Fruit fly (Drosophila melanogaster): ENCODE measurements around the gene mdy.

mdy gene

DNA sequence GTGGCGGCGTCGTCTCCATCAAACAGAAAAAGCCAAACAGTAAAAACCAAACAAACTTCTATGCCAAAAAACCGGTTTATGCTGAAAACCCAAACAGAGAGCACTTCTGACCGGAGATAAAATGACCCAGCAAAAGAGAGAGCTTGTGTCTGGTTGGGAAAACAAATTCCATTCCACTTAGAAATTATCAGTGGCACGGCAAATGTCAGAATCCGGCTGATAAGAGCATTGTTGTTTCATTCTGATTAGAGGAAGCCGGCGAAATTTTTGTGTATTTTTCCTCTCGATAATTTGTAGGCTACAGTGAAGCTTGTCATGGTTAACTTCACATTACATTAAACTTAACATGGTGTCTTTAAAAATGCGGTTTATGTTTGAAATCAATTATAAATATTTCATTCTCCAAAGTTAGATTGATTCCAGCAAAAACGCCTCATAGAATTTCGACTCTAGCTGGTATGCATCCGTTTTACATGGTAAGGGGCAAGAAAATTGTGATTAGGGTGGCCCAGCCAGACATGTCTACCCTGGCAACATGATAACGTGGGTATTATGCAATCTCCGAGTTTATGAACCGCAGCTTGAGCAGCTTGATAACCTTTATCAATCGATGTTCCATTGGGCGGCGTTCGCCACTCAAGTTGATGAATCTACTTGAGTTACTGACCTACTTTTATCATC is 1.1 kb downstream of the mdy start (continued):
- TF ChIP-seq Hr83 (GFP tag; optimal IDR thresholded peaks at IDR 0.05; ENCODE audit: poor library complexity, severe bottlenecking) = no peak
- no peak for TF ChIP-seq CrebA (GFP tag; optimal IDR thresholded peaks at IDR 0.05; ENCODE audit: borderline replicate concordance)

DNA sequence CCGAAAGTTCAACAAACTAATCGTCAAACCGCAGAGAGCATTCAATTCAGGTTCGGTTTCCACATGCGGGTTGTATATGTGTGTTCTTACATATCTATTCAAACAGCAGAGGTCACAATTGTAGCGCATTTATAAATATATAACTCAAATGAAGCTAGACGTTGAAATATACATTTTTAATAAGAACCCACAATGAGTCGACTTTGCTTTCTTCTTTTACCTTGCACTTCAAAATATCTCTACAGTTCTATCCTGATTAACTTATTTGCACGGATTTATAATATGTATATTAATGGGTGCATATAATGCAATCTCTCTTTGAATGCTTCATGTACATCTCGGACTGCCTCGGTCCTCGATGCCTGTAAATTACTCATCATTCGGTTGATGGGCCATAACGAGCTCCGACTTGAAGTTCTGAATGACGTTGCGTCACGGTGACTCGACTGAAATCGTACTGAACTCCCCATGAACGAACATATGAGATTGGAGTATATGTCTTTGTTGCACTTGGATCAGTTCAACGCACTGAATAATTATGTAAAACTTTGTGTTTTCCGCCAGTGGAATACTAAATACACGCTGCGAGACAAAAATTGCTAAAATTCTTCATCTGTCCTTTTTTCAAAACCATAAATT is 2.0 kb downstream of the mdy start:
- TF ChIP-seq foxo (GFP tag; optimal IDR thresholded peaks at IDR 0.05) (peak in 1 of 2 experiments; percentile 53), fru (GFP tag; optimal IDR thresholded peaks at IDR 0.05) (peak; percentile 64), lola (GFP tag; optimal IDR thresholded peaks at IDR 0.05) (no peak), Jra (GFP tag; optimal IDR thresholded peaks at IDR 0.05) (peak; percentile 20), br (GFP tag; optimal IDR thresholded peaks at IDR 0.05) (peak; percentile 68), ey (GFP tag; optimal IDR thresholded peaks at IDR 0.05) (peak; percentile 49), Hnf4 (GFP tag; optimal IDR thresholded peaks at IDR 0.05) (peak; percentile 50), jim (GFP tag; optimal IDR thresholded peaks at IDR 0.05) (no peak), pan (optimal IDR thresholded peaks at IDR 0.05) (no peak), h (GFP tag; optimal IDR thresholded peaks at IDR 0.05) (peak; percentile 65), CrebA (GFP tag; optimal IDR thresholded peaks at IDR 0.05; ENCODE audit: borderline replicate concordance) (no peak), Sp1 (GFP tag; optimal IDR thresholded peaks at IDR 0.05) (peak; percentile 57), CG32264 (GFP tag; optimal IDR thresholded peaks at IDR 0.05) (peak; percentile 2), Rel (GFP tag; optimal IDR thresholded peaks at IDR 0.05) (no peak), Rel (tag; optimal IDR thresholded peaks at IDR 0.05) (no peak), dsf (GFP tag; optimal IDR thresholded peaks at IDR 0.05; ENCODE audit: borderline replicate concordance) (no peak), dl (GFP tag; optimal IDR thresholded peaks at IDR 0.05; ENCODE audit: insufficient read depth in 1 of 2, partially characterized antibody in 2 of 2) (peak in 1 of 2 experiments; percentile 1), dmrt93B (GFP tag; optimal IDR thresholded peaks at IDR 0.05) (no peak), HLH106 (tag; optimal IDR thresholded peaks at IDR 0.05) (peak; percentile 64), woc (GFP tag; optimal IDR thresholded peaks at IDR 0.05) (no peak), tai (GFP tag; optimal IDR thresholded peaks at IDR 0.05) (peak; percentile 64), rgr (GFP tag; optimal IDR thresholded peaks at IDR 0.05) (peak; percentile 68), sv (GFP tag; optimal IDR thresholded peaks at IDR 0.05) (no peak), psq (GFP tag; optimal IDR thresholded peaks at IDR 0.05) (peak; percentile 41), Abd-B (GFP tag; optimal IDR thresholded peaks at IDR 0.05) (no peak), OdsH (GFP tag; optimal IDR thresholded peaks at IDR 0.05) (peak; percentile 45), GATAd (GFP tag; optimal IDR thresholded peaks at IDR 0.05) (no peak), CG9705 (GFP tag; optimal IDR thresholded peaks at IDR 0.05) (no peak), usp (GFP tag; optimal IDR thresholded peaks at IDR 0.05) (no peak)

DNA sequence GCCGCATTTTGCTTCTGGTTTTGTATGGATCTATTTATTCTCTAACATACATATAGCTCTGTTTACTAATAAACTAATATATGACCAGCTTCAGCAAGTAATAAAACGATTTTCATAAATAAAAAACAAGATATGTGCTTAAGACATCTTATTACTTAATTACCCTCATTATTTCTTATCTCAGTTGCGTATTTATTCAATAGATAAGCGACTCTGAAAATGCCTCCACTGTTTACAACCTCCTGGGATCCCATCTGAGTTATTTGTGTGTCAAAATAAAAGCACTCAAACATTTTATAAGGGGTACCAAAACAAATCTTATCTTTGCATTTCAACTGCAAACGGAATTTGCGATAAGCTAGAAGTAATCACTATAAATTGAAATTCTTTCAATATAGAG is 3.3 kb downstream of the mdy start:
- TF ChIP-seq CG9705 (GFP tag; optimal IDR thresholded peaks at IDR 0.05) (peak; percentile 8), HLH106 (tag; optimal IDR thresholded peaks at IDR 0.05) (peak; percentile 19), Jra (GFP tag; optimal IDR thresholded peaks at IDR 0.05) (no peak), rgr (GFP tag; optimal IDR thresholded peaks at IDR 0.05) (peak; percentile 15), sage (GFP tag; optimal IDR thresholded peaks at IDR 0.05) (no peak), Sp1 (GFP tag; optimal IDR thresholded peaks at IDR 0.05) (peak; percentile 79), Rel (GFP tag; optimal IDR thresholded peaks at IDR 0.05) (no peak), Rel (tag; optimal IDR thresholded peaks at IDR 0.05) (peak; percentile 37)

DNA sequence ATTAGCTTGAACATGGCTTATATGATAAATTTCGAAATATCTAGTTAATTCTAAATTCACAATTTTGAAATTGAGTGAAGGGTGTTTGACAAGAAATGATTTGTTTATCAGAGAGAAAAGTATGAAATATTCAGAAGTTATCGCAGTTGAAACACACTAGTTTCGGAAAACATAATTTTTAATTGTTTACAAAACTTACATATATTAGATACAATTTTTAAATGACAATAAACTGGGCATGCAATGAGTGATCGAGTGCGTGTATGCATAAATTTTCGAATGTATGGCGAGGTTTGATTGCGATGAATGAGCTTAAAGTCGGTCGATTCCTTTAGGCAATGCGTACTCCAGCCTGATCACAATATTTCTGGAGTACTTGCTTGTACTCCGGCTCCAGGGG is 4.5 kb downstream of the mdy start, which contains the start of gene CG13280:
CG13280 (minus strand) TSS at position 101 of the 400 bp plus-strand sequence.
- TF ChIP-seq GATAd (GFP tag; optimal IDR thresholded peaks at IDR 0.05) = no peak
- no peak for TF ChIP-seq Rel (GFP tag; optimal IDR thresholded peaks at IDR 0.05)
- TF ChIP-seq Rel (tag; optimal IDR thresholded peaks at IDR 0.05) = no peak
- no peak for TF ChIP-seq OdsH (GFP tag; optimal IDR thresholded peaks at IDR 0.05)
- no peak for TF ChIP-seq br (GFP tag; optimal IDR thresholded peaks at IDR 0.05)
- no peak for TF ChIP-seq h (GFP tag; optimal IDR thresholded peaks at IDR 0.05)
- no peak for TF ChIP-seq ey (GFP tag; optimal IDR thresholded peaks at IDR 0.05)
- no peak for TF ChIP-seq HLH106 (tag; optimal IDR thresholded peaks at IDR 0.05)
- TF ChIP-seq CG9705 (GFP tag; optimal IDR thresholded peaks at IDR 0.05) = no peak
- TF ChIP-seq jim (GFP tag; optimal IDR thresholded peaks at IDR 0.05) = no peak
- TF ChIP-seq fru (GFP tag; optimal IDR thresholded peaks at IDR 0.05) = no peak
- TF ChIP-seq usp (GFP tag; optimal IDR thresholded peaks at IDR 0.05) = no peak

Measured in whole organism, wandering third instar larva.